Worm (Caenorhabditis elegans) whole organism, young adult: ENCODE results near the gene mrpl-42.

ENCODE experiments used
- B0019.2 ChIP-seq: fragments of 200-800 bp; sonication (Bioruptor generic); conservative IDR thresholded peaks from 2 replicates; pipeline ENCODE4 v1.3.6; 2022; ENCODE audit warnings: missing genetic modification reagents, missing genetic modification characterization, missing compliant biosample characterization
- C06A6.2 ChIP-seq: fragments of 200-800 bp; sonication (Bioruptor generic); conservative IDR thresholded peaks from 2 replicates; pipeline ENCODE4 v1.3.6; 2022; ENCODE audit warnings: missing genetic modification characterization, missing compliant biosample characterization
- C17E4.6 ChIP-seq: fragments of 200-800 bp; sonication (Bioruptor generic); IDR thresholded peaks from 2 replicates; pipeline ENCODE4 v1.3.6; 2022; ENCODE audit warnings: missing genetic modification reagents, missing genetic modification characterization, missing compliant biosample characterization
- D2030.7 ChIP-seq: fragments of 200-800 bp; sonication (Bioruptor generic); IDR thresholded peaks from 2 replicates; pipeline ENCODE4 v1.3.6; 2022; ENCODE audit warnings: missing genetic modification reagents, missing genetic modification characterization, missing compliant biosample characterization
- F23B12.7 ChIP-seq: sonication (generic microtip); optimal IDR thresholded peaks from 2 replicates; lab custom pipeline; 2017; ENCODE audit warnings: missing genetic modification characterization, mild to moderate bottlenecking, missing compliant biosample characterization, antibody characterized with exemption, moderate library complexity; ENCODE audit not compliant: insufficient read depth
- F37B4.10 ChIP-seq: fragments of 200-800 bp; sonication (Bioruptor generic); IDR thresholded peaks from 2 replicates; pipeline ENCODE4 v1.3.6; 2022; ENCODE audit warnings: missing genetic modification characterization, missing compliant biosample characterization
- F49E8.2 ChIP-seq: sonication (generic microtip); optimal IDR thresholded peaks from 3 replicates; lab custom pipeline; 2017; ENCODE audit warnings: missing genetic modification characterization, mild to moderate bottlenecking, missing compliant biosample characterization, antibody characterized with exemption, moderate library complexity; ENCODE audit not compliant: insufficient read depth
- F52B5.7 ChIP-seq: sonication (generic microtip); optimal IDR thresholded peaks from 2 replicates; lab custom pipeline; 2016; ENCODE audit warnings: mild to moderate bottlenecking, missing genetic modification characterization, missing compliant biosample characterization
- F55B11.4 ChIP-seq: sonication (generic microtip); optimal IDR thresholded peaks from 2 replicates; lab custom pipeline; 2016; ENCODE audit warnings: missing compliant biosample characterization, missing genetic modification characterization, borderline replicate concordance; ENCODE audit not compliant: insufficient read depth
- F57A8.1 ChIP-seq: fragments of 200-800 bp; sonication (Bioruptor generic); optimal IDR thresholded peaks from 2 replicates; lab custom pipeline; 2018; ENCODE audit warnings: mild to moderate bottlenecking, missing genetic modification characterization, moderate library complexity, missing compliant biosample characterization
- F57C9.4 ChIP-seq: sonication (generic microtip); optimal IDR thresholded peaks from 2 replicates; lab custom pipeline; 2017; ENCODE audit warnings: mild to moderate bottlenecking, missing genetic modification characterization, missing compliant biosample characterization
- K12H6.12 ChIP-seq: fragments of 200-800 bp; sonication (Bioruptor generic); optimal IDR thresholded peaks from 2 replicates; lab custom pipeline; 2018; ENCODE audit warnings: mild to moderate bottlenecking, missing genetic modification characterization, missing compliant biosample characterization
- T26A5.8 ChIP-seq: sonication (generic microtip); optimal IDR thresholded peaks from 2 replicates; lab custom pipeline; 2016; ENCODE audit warnings: missing genetic modification characterization, missing compliant biosample characterization
- Y53G8AR.9 ChIP-seq: fragments of 200-800 bp; sonication (Bioruptor generic); conservative IDR thresholded peaks from 2 replicates; pipeline ENCODE4 v1.3.6; 2022; ENCODE audit warnings: missing genetic modification reagents, missing genetic modification characterization, missing compliant biosample characterization
- Y67H2A.10 ChIP-seq: fragments of 200-800 bp; sonication (Bioruptor generic); conservative IDR thresholded peaks from 2 replicates; pipeline ENCODE4 v1.3.6; 2022; ENCODE audit warnings: missing genetic modification reagents, missing genetic modification characterization, missing compliant biosample characterization
- ZK185.1 ChIP-seq: sonication (generic microtip); optimal IDR thresholded peaks from 2 replicates; lab custom pipeline; 2016; ENCODE audit warnings: mild to moderate bottlenecking, missing genetic modification characterization, missing compliant biosample characterization; ENCODE audit not compliant: poor library complexity, severe bottlenecking
- aptf-2 ChIP-seq: fragments of 200-800 bp; sonication (Bioruptor generic); conservative IDR thresholded peaks from 2 replicates; pipeline ENCODE4 v1.3.6; 2022; ENCODE audit warnings: missing genetic modification reagents, missing genetic modification characterization, missing compliant biosample characterization
- athp-1 ChIP-seq: sonication (generic microtip); optimal IDR thresholded peaks from 2 replicates; lab custom pipeline; 2017; ENCODE audit warnings: mild to moderate bottlenecking, missing genetic modification characterization, missing compliant biosample characterization
- cebp-1 ChIP-seq, 2 experiments: fragments of 200-800 bp in 1 of 2; sonication (Bioruptor generic) in 1 of 2; sonication (generic microtip) in 1 of 2; IDR thresholded peaks in 1 of 2; optimal IDR thresholded peaks in 1 of 2; 2 replicates each; pipeline versions ENCODE4 v1.3.6 to Lab custom; 2017 to 2022; ENCODE audit warnings: missing compliant biosample characterization in 2 of 2, missing genetic modification characterization in 2 of 2, mild to moderate bottlenecking in 1 of 2, missing genetic modification reagents in 1 of 2, moderate library complexity in 1 of 2
- cebp-2 ChIP-seq: fragments of 200-800 bp; sonication (Bioruptor generic); IDR thresholded peaks from 2 replicates; pipeline ENCODE4 v1.3.6; 2022; ENCODE audit warnings: missing genetic modification characterization, missing compliant biosample characterization
- ceh-79 ChIP-seq: sonication (generic microtip); optimal IDR thresholded peaks from 2 replicates; lab custom pipeline; 2017; ENCODE audit warnings: mild to moderate bottlenecking, missing genetic modification characterization, missing compliant biosample characterization
- ceh-91 ChIP-seq: fragments of 200-800 bp; sonication (Bioruptor generic); IDR thresholded peaks from 2 replicates; pipeline ENCODE4 v1.3.6; 2022; ENCODE audit warnings: missing genetic modification reagents, missing genetic modification characterization, missing compliant biosample characterization
- dpff-1 ChIP-seq: sonication (generic microtip); optimal IDR thresholded peaks from 2 replicates; lab custom pipeline; 2017; ENCODE audit warnings: mild to moderate bottlenecking, missing genetic modification characterization, missing compliant biosample characterization
- dpl-1 ChIP-seq: fragments of 150-350 bp; optimal IDR thresholded peaks from 2 replicates; lab custom pipeline; 2014; ENCODE audit warnings: missing biosample characterization, missing genetic modification reagents, missing genetic modification characterization
- egrh-3 ChIP-seq: fragments of 200-800 bp; sonication (Bioruptor generic); IDR thresholded peaks from 2 replicates; pipeline ENCODE4 v1.3.6; 2022; ENCODE audit warnings: missing genetic modification reagents, missing genetic modification characterization, missing compliant biosample characterization
- ets-4 ChIP-seq: fragments of 200-800 bp; sonication (Bioruptor generic); optimal IDR thresholded peaks from 2 replicates; lab custom pipeline; 2018; ENCODE audit warnings: mild to moderate bottlenecking, missing genetic modification characterization, missing compliant biosample characterization
- fkh-3 ChIP-seq: sonication (generic microtip); optimal IDR thresholded peaks from 2 replicates; lab custom pipeline; 2016; ENCODE audit warnings: mild to moderate bottlenecking, missing genetic modification characterization, missing compliant biosample characterization
- him-1 ChIP-seq: sonication (generic microtip); optimal IDR thresholded peaks from 2 replicates; lab custom pipeline; 2016; ENCODE audit warnings: missing genotype, missing genetic modification reagents, missing genetic modification characterization, missing compliant biosample characterization
- hlh-12 ChIP-seq: sonication (generic microtip); optimal IDR thresholded peaks from 2 replicates; lab custom pipeline; 2016; ENCODE audit warnings: missing genetic modification characterization, missing compliant biosample characterization
- hsf-1 ChIP-seq: fragments of 200-800 bp; sonication (Bioruptor generic); IDR thresholded peaks from 2 replicates; pipeline ENCODE4 v1.3.6; 2022; ENCODE audit warnings: missing genetic modification reagents, missing genetic modification characterization, missing compliant biosample characterization
- let-526 ChIP-seq: fragments of 200-800 bp; sonication (Bioruptor generic); IDR thresholded peaks from 2 replicates; pipeline ENCODE4 v1.3.6; 2022; ENCODE audit warnings: missing genetic modification reagents, missing genetic modification characterization, missing compliant biosample characterization
- lin-54 ChIP-seq: fragments of 200-800 bp; sonication (Bioruptor generic); optimal IDR thresholded peaks from 2 replicates; lab custom pipeline; 2018; ENCODE audit warnings: mild to moderate bottlenecking, missing genetic modification characterization, missing compliant biosample characterization
- madf-10 ChIP-seq: sonication (generic microtip); optimal IDR thresholded peaks from 2 replicates; lab custom pipeline; 2016; ENCODE audit warnings: mild to moderate bottlenecking, missing genetic modification characterization, missing compliant biosample characterization
- madf-3 ChIP-seq: fragments of 200-800 bp; sonication (Bioruptor generic); IDR thresholded peaks from 2 replicates; pipeline ENCODE4 v1.3.6; 2022; ENCODE audit warnings: missing genetic modification reagents, missing genetic modification characterization, missing compliant biosample characterization
- mcd-1 ChIP-seq: fragments of 200-800 bp; sonication (Bioruptor generic); IDR thresholded peaks from 2 replicates; pipeline ENCODE4 v1.3.6; 2022; ENCODE audit warnings: missing genetic modification reagents, missing genetic modification characterization, missing compliant biosample characterization
- mxl-1 ChIP-seq: sonication (generic microtip); optimal IDR thresholded peaks from 2 replicates; lab custom pipeline; 2016; ENCODE audit warnings: missing genetic modification characterization, missing compliant biosample characterization
- nhr-120 ChIP-seq: fragments of 200-800 bp; sonication (Bioruptor generic); IDR thresholded peaks from 2 replicates; pipeline ENCODE4 v1.3.6; 2022; ENCODE audit warnings: missing genetic modification characterization, missing compliant biosample characterization
- pha-4 ChIP-seq: fragments of 150-350 bp; sonication (generic microtip); optimal IDR thresholded peaks from 2 replicates; lab custom pipeline; 2014; ENCODE audit warnings: missing biosample characterization, missing genetic modification reagents, missing genetic modification characterization
- rpc-1 ChIP-seq, 2 experiments: fragments of 150-350 bp in 1 of 2; sonication (generic microtip) in 1 of 2; optimal IDR thresholded peaks; 2 replicates each; lab custom pipeline; 2014 to 2018; ENCODE audit warnings: missing biosample characterization in 1 of 2, missing genetic modification characterization in 1 of 2, missing genetic modification reagents in 1 of 2, missing genotype in 1 of 2
- sdz-38 ChIP-seq: sonication (generic microtip); optimal IDR thresholded peaks from 2 replicates; lab custom pipeline; 2016; ENCODE audit warnings: missing genotype, missing genetic modification characterization, missing compliant biosample characterization
- sea-2 ChIP-seq: fragments of 200-800 bp; sonication (Bioruptor generic); IDR thresholded peaks from 2 replicates; pipeline ENCODE4 v1.3.6; 2022; ENCODE audit warnings: missing genetic modification characterization, missing compliant biosample characterization
- snpc-1.3 ChIP-seq: sonication (generic microtip); optimal IDR thresholded peaks from 2 replicates; lab custom pipeline; 2017; ENCODE audit warnings: missing genetic modification characterization, mild to moderate bottlenecking, missing compliant biosample characterization, antibody characterized with exemption, moderate library complexity, missing genotype, missing genetic modification reagents; ENCODE audit not compliant: insufficient read depth
- snpc-3.4 ChIP-seq: sonication (generic microtip); optimal IDR thresholded peaks from 2 replicates; lab custom pipeline; 2017; ENCODE audit warnings: missing genetic modification characterization, mild to moderate bottlenecking, missing compliant biosample characterization, antibody characterized with exemption, moderate library complexity, missing genotype, missing genetic modification reagents
- tbx-9 ChIP-seq: sonication (generic microtip); optimal IDR thresholded peaks from 2 replicates; lab custom pipeline; 2016; ENCODE audit warnings: borderline replicate concordance, missing genetic modification characterization, inconsistent platforms, missing compliant biosample characterization
- zim-3 ChIP-seq: sonication (generic microtip); optimal IDR thresholded peaks from 2 replicates; lab custom pipeline; 2017; ENCODE audit warnings: mild to moderate bottlenecking, missing genetic modification characterization, moderate library complexity, missing compliant biosample characterization
- ztf-18 ChIP-seq: sonication (generic microtip); optimal IDR thresholded peaks from 2 replicates; lab custom pipeline; 2016; ENCODE audit warnings: missing genotype, mild to moderate bottlenecking, missing genetic modification characterization, missing compliant biosample characterization
- ztf-22 ChIP-seq: fragments of 200-800 bp; sonication (Bioruptor generic); optimal IDR thresholded peaks from 2 replicates; lab custom pipeline; 2018; ENCODE audit warnings: mild to moderate bottlenecking, missing genetic modification characterization, moderate library complexity, missing compliant biosample characterization
- ztf-25 ChIP-seq: fragments of 200-800 bp; sonication (Bioruptor generic); IDR thresholded peaks from 2 replicates; pipeline ENCODE4 v1.3.6; 2022; ENCODE audit warnings: missing genetic modification reagents, missing genetic modification characterization, missing compliant biosample characterization

Gene mrpl-42

ce11 chrIV:9130605-9131004, 36.3 kb upstream of the mrpl-42 start:
- TF ChIP-seq madf-10 (tag; lab: Kevin White, UChicago) (no peak), pha-4 (tag; lab: Kevin White, UChicago) (no peak), cebp-2 (GFP tag; lab: Robert Waterston, UW) (no peak), ceh-91 (GFP tag; lab: Robert Waterston, UW) (no peak), hlh-12 (no peak), cebp-1 (GFP tag; IDR thresholded peaks at IDR 0.05; lab: Robert Waterston, UW) (no peak), cebp-1 (tag; optimal IDR thresholded peaks at IDR 0.05; lab: Kevin White, UChicago) (no peak), tbx-9 (no peak), lin-54 (GFP tag; lab: Kevin White, UChicago) (no peak), ztf-18 (tag; lab: Kevin White, UChicago) (no peak), B0019.2 (GFP tag; lab: Robert Waterston, UW) (no peak), mcd-1 (no peak), dpff-1 (tag; lab: Kevin White, UChicago) (no peak), Y67H2A.10 (GFP tag; lab: Robert Waterston, UW) (no peak), F49E8.2 (tag; lab: Kevin White, UChicago) (peak; percentile 13), F52B5.7 (tag; lab: Kevin White, UChicago) (no peak), him-1 (tag; lab: Kevin White, UChicago) (peak; percentile 1), sdz-38 (tag; lab: Kevin White, UChicago) (no peak), egrh-3 (GFP tag; lab: Robert Waterston, UW) (no peak), mxl-1 (no peak), F57A8.1 (GFP tag; lab: Kevin White, UChicago) (no peak), sea-2 (GFP tag; lab: Robert Waterston, UW) (no peak), F37B4.10 (GFP tag; lab: Robert Waterston, UW) (no peak), hsf-1 (GFP tag; lab: Robert Waterston, UW) (no peak), ztf-25 (GFP tag; lab: Robert Waterston, UW) (no peak), dpl-1 (GFP tag; lab: Kevin White, UChicago) (no peak), nhr-120 (GFP tag; lab: Robert Waterston, UW) (no peak), rpc-1 (optimal IDR thresholded peaks at IDR 0.05; lab: Kevin White, UChicago) (no peak), rpc-1 (tag; optimal IDR thresholded peaks at IDR 0.05; lab: Kevin White, UChicago) (no peak), F57C9.4 (no peak), aptf-2 (GFP tag; lab: Robert Waterston, UW) (no peak), C06A6.2 (GFP tag; lab: Robert Waterston, UW) (no peak), ztf-22 (GFP tag; lab: Kevin White, UChicago) (no peak), D2030.7 (peak; percentile 50; the same call in 1 of the 2 replicates), ceh-79 (no peak), zim-3 (tag; lab: Kevin White, UChicago) (no peak), snpc-3.4 (peak; percentile 14), F55B11.4 (no peak), K12H6.12 (tag; lab: Kevin White, UChicago) (no peak), fkh-3 (tag; lab: Kevin White, UChicago) (no peak), snpc-1.3 (no peak), ZK185.1 (tag; lab: Kevin White, UChicago) (no peak), athp-1 (tag; lab: Kevin White, UChicago) (no peak), T26A5.8 (tag; lab: Kevin White, UChicago) (no peak), F23B12.7 (no peak), Y53G8AR.9 (GFP tag; lab: Robert Waterston, UW) (no peak), madf-3 (GFP tag; lab: Robert Waterston, UW) (no peak), C17E4.6 (GFP tag; lab: Robert Waterston, UW) (no peak), ets-4 (no peak), let-526 (GFP tag; lab: Robert Waterston, UW) (no peak)
